Fruit fly (Drosophila melanogaster): ENCODE measurements around the gene CG12990.

The CG12990 gene

dm6 chrX:17657050-17657696 lies 14.5 kb downstream of the CG12990 start, which contains the start of gene beta-Spec:
beta-Spec (plus strand) TSS chrX:17657372.
- no peak for TF ChIP-seq Sin3A (optimal IDR thresholded peaks at IDR 0.05)
- TF ChIP-seq insv (optimal IDR thresholded peaks at IDR 0.05), result no peak
- no peak for TF ChIP-seq ttk (optimal IDR thresholded peaks at IDR 0.05)
- TF ChIP-seq psq (optimal IDR thresholded peaks at IDR 0.05), result no peak
- no peak for TF ChIP-seq Myc (optimal IDR thresholded peaks at IDR 0.05)
- TF ChIP-seq h (optimal IDR thresholded peaks at IDR 0.05), result no peak

DNA sequence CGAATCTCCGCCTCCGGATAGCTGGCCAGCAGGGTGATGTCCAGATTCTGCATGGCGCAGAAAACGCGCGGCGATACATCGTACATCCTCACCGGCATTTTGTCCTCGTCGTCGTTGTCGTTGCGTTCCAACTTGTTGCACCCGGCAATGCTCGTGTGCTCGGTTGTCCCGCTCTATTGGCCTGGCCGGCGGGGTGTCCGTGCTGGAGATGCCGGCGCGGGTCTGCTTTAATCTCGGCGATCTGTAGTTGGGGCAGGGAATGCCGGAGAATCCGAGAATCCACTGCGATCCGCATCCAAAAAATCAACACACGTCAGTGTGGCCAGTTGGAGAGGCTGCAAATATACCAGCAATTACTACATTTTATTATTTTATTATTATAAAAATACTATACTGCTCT lies 15.2 kb downstream of the CG12990 start, which contains the start of gene IntS2:
IntS2 (minus strand) TSS at position 318 of the 400 bp plus-strand sequence.
- TF ChIP-seq h (optimal IDR thresholded peaks at IDR 0.05) (no peak), Sin3A (optimal IDR thresholded peaks at IDR 0.05) (no peak), insv (optimal IDR thresholded peaks at IDR 0.05) (no peak), Myc (optimal IDR thresholded peaks at IDR 0.05) (no peak), ttk (optimal IDR thresholded peaks at IDR 0.05) (no peak), psq (optimal IDR thresholded peaks at IDR 0.05) (no peak)

- TF ChIP-seq insv (optimal IDR thresholded peaks at IDR 0.05), result no peak
- TF ChIP-seq psq (optimal IDR thresholded peaks at IDR 0.05), result no peak
- TF ChIP-seq ttk (optimal IDR thresholded peaks at IDR 0.05), result no peak
- no peak for TF ChIP-seq h (optimal IDR thresholded peaks at IDR 0.05)
- no peak for TF ChIP-seq Sin3A (optimal IDR thresholded peaks at IDR 0.05)
- TF ChIP-seq Myc (optimal IDR thresholded peaks at IDR 0.05), result no peak
Observed at dm6 chrX:17651998-17652738, 19.5 kb downstream of the CG12990 start, which contains the start of gene RhoGAPp190. RhoGAPp190 (minus strand) TSS chrX:17652562.

DNA sequence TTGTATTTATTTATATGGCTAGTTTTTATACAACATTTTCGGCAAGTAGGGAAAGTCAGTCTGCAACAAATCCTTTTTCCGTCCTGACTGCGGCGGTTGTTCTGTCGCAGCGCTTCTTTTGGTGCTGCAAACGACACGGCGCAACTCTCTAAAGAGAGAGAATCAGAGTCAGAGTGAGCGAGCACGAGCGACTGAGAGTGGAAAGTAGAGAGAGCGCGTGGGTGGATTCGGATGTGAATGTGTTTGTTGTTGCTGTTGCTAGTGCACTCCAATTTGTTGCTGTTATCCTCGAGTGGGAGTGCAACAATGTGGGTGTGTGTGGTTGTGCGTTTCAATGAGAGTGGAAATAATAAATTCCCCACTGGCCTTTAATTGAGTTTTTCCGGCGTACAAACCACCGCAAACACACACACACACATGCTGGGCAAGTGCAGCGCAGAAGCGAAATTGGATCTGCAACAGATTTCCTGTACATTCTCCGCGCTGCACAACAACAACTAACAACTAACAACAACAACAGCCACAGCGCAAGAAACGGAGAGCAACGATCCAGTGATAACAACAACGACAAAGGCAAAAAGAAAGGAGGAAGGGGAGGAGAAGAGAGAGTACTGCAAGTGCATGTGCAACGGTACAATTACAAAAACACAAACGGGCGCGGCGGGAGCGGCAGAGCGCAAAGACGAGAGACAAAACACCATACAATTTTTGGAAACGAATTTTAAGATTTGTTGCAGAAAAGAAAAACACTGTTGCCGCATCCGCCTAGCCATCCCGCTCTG lies 20.3 kb downstream of the CG12990 start:
- TF ChIP-seq psq (optimal IDR thresholded peaks at IDR 0.05), result no peak
- TF ChIP-seq Sin3A (optimal IDR thresholded peaks at IDR 0.05), result no peak
- no peak for TF ChIP-seq h (optimal IDR thresholded peaks at IDR 0.05)
- TF ChIP-seq Myc (optimal IDR thresholded peaks at IDR 0.05), result no peak
- no peak for TF ChIP-seq insv (optimal IDR thresholded peaks at IDR 0.05)
- TF ChIP-seq ttk (optimal IDR thresholded peaks at IDR 0.05), result no peak

- no peak for TF ChIP-seq ttk (optimal IDR thresholded peaks at IDR 0.05)
- no peak for TF ChIP-seq psq (optimal IDR thresholded peaks at IDR 0.05)
- no peak for TF ChIP-seq Sin3A (optimal IDR thresholded peaks at IDR 0.05)
- no peak for TF ChIP-seq Myc (optimal IDR thresholded peaks at IDR 0.05)
- no peak for TF ChIP-seq insv (optimal IDR thresholded peaks at IDR 0.05)
- no peak for TF ChIP-seq h (optimal IDR thresholded peaks at IDR 0.05)
Observed at dm6 chrX:17640837-17641236, 30.9 kb downstream of the CG12990 start.

dm6 chrX:17636001-17636400 lies 35.7 kb downstream of the CG12990 start, which contains the start of the genes CG8289 and CG5800:
CG8289 (minus strand) TSS chrX:17636044.
CG5800 (plus strand) TSS chrX:17636281.
- TF ChIP-seq ttk (optimal IDR thresholded peaks at IDR 0.05), result no peak
- TF ChIP-seq insv (optimal IDR thresholded peaks at IDR 0.05), result no peak
- no peak for TF ChIP-seq psq (optimal IDR thresholded peaks at IDR 0.05)
- TF ChIP-seq h (optimal IDR thresholded peaks at IDR 0.05), result no peak
- TF ChIP-seq Sin3A (optimal IDR thresholded peaks at IDR 0.05), result no peak
- TF ChIP-seq Myc (optimal IDR thresholded peaks at IDR 0.05), result no peak

dm6 chrX:17631996-17632612 lies 39.6 kb downstream of the CG12990 start, which contains the start of the genes corolla and ND-24:
corolla (minus strand) TSS chrX:17632047.
ND-24 (plus strand) TSS chrX:17632089.
- no peak for TF ChIP-seq insv (optimal IDR thresholded peaks at IDR 0.05)
- TF ChIP-seq psq (optimal IDR thresholded peaks at IDR 0.05), result peak; percentile 37

DNA sequence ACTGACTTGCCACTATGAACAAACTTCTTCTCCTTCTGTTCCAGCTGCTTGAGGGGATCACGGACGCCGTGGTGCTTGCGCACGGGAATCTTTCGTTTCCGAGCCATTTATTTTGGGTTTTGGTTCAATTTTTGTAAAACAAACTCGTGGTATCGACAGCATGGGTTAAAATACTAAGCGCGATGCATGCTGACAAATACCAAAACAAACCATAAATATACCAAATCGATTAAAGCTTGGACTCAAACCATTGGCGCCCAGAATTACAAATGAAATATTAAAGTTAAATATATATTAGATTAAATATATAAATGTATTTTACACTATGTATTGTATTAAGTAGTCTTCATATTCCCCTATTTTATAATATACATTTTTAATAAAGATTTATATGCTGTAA lies 42.4 kb downstream of the CG12990 start, which contains the start of gene CG8326:
CG8326 (minus strand) TSS at position 176 of the 400 bp plus-strand sequence.
- no peak for TF ChIP-seq insv (optimal IDR thresholded peaks at IDR 0.05)
- TF ChIP-seq psq (optimal IDR thresholded peaks at IDR 0.05), result no peak
- no peak for TF ChIP-seq Sin3A (optimal IDR thresholded peaks at IDR 0.05)
- no peak for TF ChIP-seq ttk (optimal IDR thresholded peaks at IDR 0.05)
- TF ChIP-seq Myc (optimal IDR thresholded peaks at IDR 0.05), result no peak
- no peak for TF ChIP-seq h (optimal IDR thresholded peaks at IDR 0.05)

DNA sequence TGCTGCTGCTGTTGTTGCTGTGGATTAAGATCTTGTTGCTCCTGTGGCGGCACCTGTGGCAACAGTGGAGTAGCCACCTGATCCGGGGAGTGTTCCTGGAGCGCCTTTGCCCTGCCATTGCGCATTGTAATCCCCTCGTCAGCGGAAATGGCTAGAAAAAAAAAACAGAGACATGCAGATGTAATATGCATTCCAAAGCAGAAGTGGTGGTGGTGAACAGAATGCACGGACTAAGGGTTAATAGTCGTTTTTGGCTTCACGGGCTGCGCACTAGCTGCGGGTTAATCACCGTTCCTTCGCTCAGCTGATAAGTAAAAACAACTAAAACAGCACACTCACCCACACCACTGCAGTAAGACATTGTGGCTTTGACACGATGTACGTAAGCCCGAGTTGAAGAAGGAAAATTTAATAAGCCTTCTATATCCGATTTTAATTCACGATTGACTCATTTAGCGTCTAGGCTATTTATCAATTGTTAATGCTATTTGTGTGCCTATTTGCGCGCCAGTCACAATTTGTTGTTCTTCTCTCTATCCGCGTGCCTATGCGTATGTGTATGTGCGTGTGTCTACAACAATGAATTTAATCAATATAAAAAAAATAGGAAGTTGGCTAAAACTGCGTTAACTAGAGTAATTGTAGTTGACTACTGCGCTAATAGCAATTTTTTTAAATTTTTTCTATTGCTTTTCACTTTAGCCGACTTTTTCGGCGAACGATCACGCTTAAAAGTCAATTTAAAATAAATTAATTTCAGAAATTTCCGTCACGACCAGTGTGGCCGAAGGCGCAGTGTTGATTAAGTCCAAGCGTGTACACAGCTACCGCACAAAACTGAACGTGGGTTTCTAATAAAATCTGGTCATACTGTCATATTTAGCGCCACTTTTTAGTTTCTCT lies 44.3 kb downstream of the CG12990 start, which contains the start of gene stas:
stas (minus strand) TSS at position 806 of the 903 bp plus-strand sequence.
- no peak for TF ChIP-seq ttk (optimal IDR thresholded peaks at IDR 0.05)
- TF ChIP-seq Sin3A (optimal IDR thresholded peaks at IDR 0.05), result no peak
- TF ChIP-seq psq (optimal IDR thresholded peaks at IDR 0.05), result no peak
- no peak for TF ChIP-seq h (optimal IDR thresholded peaks at IDR 0.05)
- TF ChIP-seq insv (optimal IDR thresholded peaks at IDR 0.05), result no peak
- no peak for TF ChIP-seq Myc (optimal IDR thresholded peaks at IDR 0.05)

- no peak for TF ChIP-seq Sin3A (optimal IDR thresholded peaks at IDR 0.05)
- no peak for TF ChIP-seq Myc (optimal IDR thresholded peaks at IDR 0.05)
- TF ChIP-seq h (optimal IDR thresholded peaks at IDR 0.05), result no peak
- TF ChIP-seq insv (optimal IDR thresholded peaks at IDR 0.05), result no peak
- no peak for TF ChIP-seq psq (optimal IDR thresholded peaks at IDR 0.05)
Observed at dm6 chrX:17625833-17626232, 45.9 kb downstream of the CG12990 start.

All from Kc167 (cell line).